Fruit fly (Drosophila melanogaster) whole organism, pupa: ENCODE results near the gene Lon.

Experiments
- CG10348 ChIP-seq: fragments of 200-800 bp; sonication (Bioruptor generic); IDR thresholded peaks from 2 replicates; pipeline ENCODE4 v1.3.6; 2022; ENCODE audit warnings: missing biosample characterization, missing genetic modification characterization
- CG4496 ChIP-seq: fragments of 200-800 bp; sonication (Bioruptor generic); IDR thresholded peaks from 3 replicates; pipeline ENCODE4 v1.3.6; 2022; ENCODE audit warnings: missing biosample characterization, missing genetic modification characterization
- D1 ChIP-seq: fragments of 200-800 bp; sonication (Bioruptor generic); optimal IDR thresholded peaks from 2 replicates; lab custom pipeline; 2018; ENCODE audit warnings: missing biosample characterization, mild to moderate bottlenecking, missing genetic modification characterization, moderate library complexity
- Ets98B ChIP-seq: fragments of 200-800 bp; sonication (Bioruptor generic); IDR thresholded peaks from 2 replicates; pipeline ENCODE4 v1.3.6; 2022; ENCODE audit warnings: missing biosample characterization, missing genetic modification characterization

DNA sequence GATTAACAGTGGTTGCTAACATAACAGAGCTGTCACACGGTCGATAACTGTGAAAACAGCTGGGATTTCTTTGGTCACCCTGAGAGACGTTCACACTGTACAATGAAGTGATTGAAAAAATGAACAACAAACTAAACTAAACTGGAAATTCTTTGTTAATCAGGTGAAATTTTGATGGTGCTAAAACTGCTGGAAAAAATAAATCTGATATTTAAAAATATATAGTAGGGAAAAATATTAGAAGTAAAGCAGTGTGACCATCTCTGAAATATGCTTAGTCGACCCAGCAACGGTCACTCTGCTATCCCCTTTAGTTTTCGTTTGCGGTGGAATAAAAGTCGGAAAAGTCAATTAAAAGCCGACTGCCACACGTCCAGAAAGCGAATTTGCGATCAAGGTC lies 26.0 kb downstream of the Lon start, which contains the start of the genes CG9231 and CG9330:
- TF ChIP-seq CG4496 (GFP tag; lab: Robert Waterston, UW), result no peak
- TF ChIP-seq Ets98B, result no peak
- TF ChIP-seq CG10348 (GFP tag; lab: Robert Waterston, UW), result no peak
- no peak for TF ChIP-seq D1 (tag; lab: Kevin White, UChicago)
